Fruit fly (Drosophila melanogaster) whole organism, embryonic: ENCODE results near the gene Art8.
A peak's percentile ranks its signal among the peaks of the same experiment; 100 is the strongest.

ENCODE experiments used
- Antp ChIP-seq: fragments of 200-800 bp; sonication (Bioruptor generic); optimal IDR thresholded peaks from 3 replicates; lab custom pipeline; 2016; ENCODE audit warnings: missing biosample characterization, missing genetic modification characterization
- BtbVII ChIP-seq: fragments of 200-800 bp; sonication (Bioruptor generic); optimal IDR thresholded peaks from 3 replicates; lab custom pipeline; 2017; ENCODE audit warnings: missing biosample characterization, mild to moderate bottlenecking, missing genetic modification characterization
- CG10274 ChIP-seq: fragments of 200-800 bp; sonication (Bioruptor generic); optimal IDR thresholded peaks from 3 replicates; lab custom pipeline; 2017; ENCODE audit warnings: missing biosample characterization, mild to moderate bottlenecking, missing genetic modification characterization
- CG11456 ChIP-seq: fragments of 200-800 bp; sonication (Bioruptor generic); IDR thresholded peaks from 3 replicates; pipeline ENCODE4 v1.3.6; 2022; ENCODE audit warnings: missing biosample characterization, missing genetic modification characterization
- CG14050 ChIP-seq: fragments of 200-800 bp; sonication (Bioruptor generic); IDR thresholded peaks from 3 replicates; pipeline ENCODE4 v1.3.6; 2022; ENCODE audit warnings: missing biosample characterization, missing genetic modification characterization
- CG15601 ChIP-seq: fragments of 200-800 bp; sonication (Bioruptor generic); optimal IDR thresholded peaks from 3 replicates; lab custom pipeline; 2019; ENCODE audit warnings: missing biosample characterization, mild to moderate bottlenecking, missing genetic modification characterization, moderate library complexity
- CG16813 ChIP-seq: fragments of 200-800 bp; sonication (Bioruptor generic); IDR thresholded peaks from 3 replicates; pipeline ENCODE4 v1.3.6; 2022; ENCODE audit warnings: missing biosample characterization, missing genetic modification characterization; ENCODE audit not compliant: partially characterized antibody
- CG18599 ChIP-seq: fragments of 200-800 bp; sonication (Bioruptor generic); optimal IDR thresholded peaks from 3 replicates; lab custom pipeline; 2017; ENCODE audit warnings: missing biosample characterization, missing genetic modification characterization, mild to moderate bottlenecking, moderate library complexity, missing genetic modification reagents
- CG18764 ChIP-seq: fragments of 200-800 bp; sonication (Bioruptor generic); optimal IDR thresholded peaks from 3 replicates; lab custom pipeline; 2016; ENCODE audit warnings: missing biosample characterization, missing genetic modification characterization
- CG31441 ChIP-seq: fragments of 200-800 bp; sonication (Bioruptor generic); IDR thresholded peaks from 2 replicates; pipeline ENCODE4 v1.3.6; 2022; ENCODE audit warnings: missing biosample characterization, missing genetic modification characterization
- CG33213 ChIP-seq: fragments of 200-800 bp; sonication (Bioruptor generic); optimal IDR thresholded peaks from 3 replicates; lab custom pipeline; 2016; ENCODE audit warnings: missing biosample characterization, missing genetic modification characterization
- CG5245 ChIP-seq: fragments of 200-800 bp; sonication (Bioruptor generic); optimal IDR thresholded peaks from 3 replicates; lab custom pipeline; 2016; ENCODE audit warnings: missing biosample characterization, missing genetic modification characterization
- CG6765 ChIP-seq: fragments of 200-800 bp; sonication (Bioruptor generic); optimal IDR thresholded peaks from 3 replicates; lab custom pipeline; 2017; ENCODE audit warnings: missing biosample characterization, mild to moderate bottlenecking, missing genetic modification characterization
- CG9817 ChIP-seq: fragments of 200-800 bp; sonication (Bioruptor generic); optimal IDR thresholded peaks from 2 replicates; lab custom pipeline; 2018; ENCODE audit warnings: missing biosample characterization, mild to moderate bottlenecking, missing genetic modification characterization, moderate library complexity
- Camta ChIP-seq: fragments of 200-800 bp; sonication (Bioruptor generic); optimal IDR thresholded peaks from 2 replicates; lab custom pipeline; 2016; ENCODE audit warnings: missing biosample characterization, missing genetic modification characterization
- D ChIP-seq, 2 experiments: fragments of 200-800 bp in 1 of 2; fragments of >200 bp in 1 of 2; sonication (Bioruptor generic) in 1 of 2; optimal IDR thresholded peaks; 2 replicates in 1 of 2; 3 replicates in 1 of 2; lab custom pipeline; 2017; ENCODE audit warnings: mild to moderate bottlenecking in 1 of 2, missing biosample characterization in 1 of 2, missing genetic modification characterization in 1 of 2, missing genetic modification reagents in 1 of 2
- Dip2 ChIP-seq: fragments of 200-800 bp; sonication (Bioruptor generic); IDR thresholded peaks from 2 replicates; pipeline ENCODE4 v1.3.6; 2022; ENCODE audit warnings: missing biosample characterization, missing genetic modification characterization
- E2f2 ChIP-seq: fragments of 200-800 bp; sonication (Bioruptor generic); IDR thresholded peaks from 2 replicates; pipeline ENCODE4 v1.3.6; 2022; ENCODE audit warnings: missing biosample characterization, missing genetic modification characterization
- Fer1 ChIP-seq: fragments of 200-800 bp; sonication (Bioruptor generic); optimal IDR thresholded peaks from 2 replicates; lab custom pipeline; 2017; ENCODE audit warnings: missing biosample characterization, mild to moderate bottlenecking, missing genetic modification characterization
- HLH4C ChIP-seq: fragments of 200-800 bp; sonication (Bioruptor generic); IDR thresholded peaks from 3 replicates; pipeline ENCODE4 v1.3.6; 2022; ENCODE audit warnings: missing biosample characterization, missing genetic modification characterization; ENCODE audit not compliant: partially characterized antibody
- Hey ChIP-seq: fragments of 200-800 bp; sonication (Bioruptor generic); optimal IDR thresholded peaks from 3 replicates; lab custom pipeline; 2018; ENCODE audit warnings: missing biosample characterization, mild to moderate bottlenecking, missing genetic modification characterization
- Jarid2 ChIP-seq: fragments of 200-800 bp; sonication (Bioruptor generic); optimal IDR thresholded peaks from 3 replicates; lab custom pipeline; 2017; ENCODE audit warnings: mild to moderate bottlenecking, missing biosample characterization, missing genetic modification reagents, missing genetic modification characterization
- Side ChIP-seq: fragments of 200-800 bp; sonication (Bioruptor generic); optimal IDR thresholded peaks from 2 replicates; lab custom pipeline; 2016; ENCODE audit warnings: missing biosample characterization, missing genetic modification characterization
- ac ChIP-seq: fragments of 200-800 bp; sonication (Bioruptor generic); optimal IDR thresholded peaks from 3 replicates; lab custom pipeline; 2017; ENCODE audit warnings: missing biosample characterization, mild to moderate bottlenecking, missing genetic modification characterization
- amos ChIP-seq: fragments of 200-800 bp; sonication (Bioruptor generic); IDR thresholded peaks from 2 replicates; pipeline ENCODE4 v1.3.6; 2022; ENCODE audit warnings: missing biosample characterization, missing genetic modification characterization; ENCODE audit not compliant: partially characterized antibody
- aop ChIP-seq: fragments of 200-800 bp; sonication (Bioruptor generic); IDR thresholded peaks from 2 replicates; pipeline ENCODE4 v1.3.6; 2022; ENCODE audit warnings: missing biosample characterization, missing genetic modification characterization
- ash1 ChIP-seq: fragments of 200-800 bp; sonication (Bioruptor generic); optimal IDR thresholded peaks from 2 replicates; lab custom pipeline; 2018; ENCODE audit warnings: missing biosample characterization, mild to moderate bottlenecking, missing genetic modification characterization
- cato ChIP-seq: fragments of 200-800 bp; sonication (Bioruptor generic); optimal IDR thresholded peaks from 2 replicates; lab custom pipeline; 2016; ENCODE audit warnings: missing biosample characterization, missing genetic modification characterization, borderline replicate concordance
- chif ChIP-seq, 2 experiments: fragments of 200-800 bp; sonication (Bioruptor generic); optimal IDR thresholded peaks; 3 replicates each; lab custom pipeline; 2016; ENCODE audit warnings: missing biosample characterization in 2 of 2, missing genetic modification characterization in 2 of 2
- chn ChIP-seq: fragments of 200-800 bp; sonication (Bioruptor generic); optimal IDR thresholded peaks from 2 replicates; lab custom pipeline; 2016; ENCODE audit warnings: missing biosample characterization, missing genetic modification characterization
- crp ChIP-seq, 2 experiments: fragments of 200-800 bp; sonication (Bioruptor generic); optimal IDR thresholded peaks; 2 replicates in 1 of 2; 3 replicates in 1 of 2; lab custom pipeline; 2017; ENCODE audit warnings: missing biosample characterization in 2 of 2, missing genetic modification characterization in 2 of 2, mild to moderate bottlenecking in 1 of 2, moderate library complexity in 1 of 2
- fd102C ChIP-seq: fragments of 200-800 bp; sonication (Bioruptor generic); optimal IDR thresholded peaks from 2 replicates; lab custom pipeline; 2018; ENCODE audit warnings: missing biosample characterization, mild to moderate bottlenecking, missing genetic modification characterization, moderate library complexity
- gem ChIP-seq: fragments of 200-800 bp; sonication (Bioruptor generic); optimal IDR thresholded peaks from 2 replicates; lab custom pipeline; 2019; ENCODE audit warnings: missing biosample characterization, mild to moderate bottlenecking, missing genetic modification characterization, moderate library complexity
- gsb-n ChIP-seq: fragments of 200-800 bp; sonication (Bioruptor generic); optimal IDR thresholded peaks from 3 replicates; lab custom pipeline; 2018; ENCODE audit warnings: missing biosample characterization, mild to moderate bottlenecking, missing genetic modification characterization
- hbn ChIP-seq: fragments of 200-800 bp; sonication (Bioruptor generic); IDR thresholded peaks from 2 replicates; pipeline ENCODE4 v1.3.6; 2022; ENCODE audit warnings: missing biosample characterization, missing genetic modification characterization; ENCODE audit not compliant: partially characterized antibody
- jing ChIP-seq: fragments of 200-800 bp; sonication (Bioruptor generic); optimal IDR thresholded peaks from 2 replicates; lab custom pipeline; 2018; ENCODE audit warnings: missing biosample characterization, mild to moderate bottlenecking, missing genetic modification characterization
- jumu ChIP-seq: fragments of 200-800 bp; sonication (Bioruptor generic); optimal IDR thresholded peaks from 3 replicates; lab custom pipeline; 2016; ENCODE audit warnings: missing biosample characterization, missing genetic modification characterization
- kah ChIP-seq: fragments of 200-800 bp; sonication (Bioruptor generic); optimal IDR thresholded peaks from 2 replicates; lab custom pipeline; 2018; ENCODE audit warnings: missing biosample characterization, mild to moderate bottlenecking, missing genetic modification characterization
- kay ChIP-seq: fragments of 200-800 bp; sonication (Bioruptor generic); optimal IDR thresholded peaks from 2 replicates; lab custom pipeline; 2016; ENCODE audit warnings: missing biosample characterization, missing genetic modification characterization
- lbe ChIP-seq: fragments of 200-800 bp; sonication (Bioruptor generic); optimal IDR thresholded peaks from 2 replicates; lab custom pipeline; 2016; ENCODE audit warnings: missing biosample characterization, mild to moderate bottlenecking, missing genetic modification characterization
- lilli ChIP-seq: fragments of 200-800 bp; sonication (Bioruptor generic); optimal IDR thresholded peaks from 3 replicates; lab custom pipeline; 2016; ENCODE audit warnings: missing biosample characterization, missing genetic modification characterization
- nerfin-1 ChIP-seq: fragments of 200-800 bp; sonication (Bioruptor generic); optimal IDR thresholded peaks from 3 replicates; lab custom pipeline; 2019; ENCODE audit warnings: missing biosample characterization, mild to moderate bottlenecking, missing genetic modification characterization, moderate library complexity
- peb ChIP-seq: fragments of 200-800 bp; sonication (Bioruptor generic); IDR thresholded peaks from 2 replicates; pipeline ENCODE4 v1.3.6; 2022; ENCODE audit warnings: missing biosample characterization, missing genetic modification characterization
- ranshi ChIP-seq: fragments of 200-800 bp; sonication (Bioruptor generic); IDR thresholded peaks from 2 replicates; pipeline ENCODE4 v1.3.6; 2022; ENCODE audit warnings: missing biosample characterization, missing genetic modification characterization
- shn ChIP-seq: fragments of 200-800 bp; sonication (Bioruptor generic); optimal IDR thresholded peaks from 3 replicates; lab custom pipeline; 2016; ENCODE audit warnings: missing biosample characterization, missing genetic modification characterization
- sr ChIP-seq: fragments of 200-800 bp; sonication (Bioruptor generic); IDR thresholded peaks from 3 replicates; pipeline ENCODE4 v1.3.6; 2022; ENCODE audit warnings: missing biosample characterization, missing genetic modification characterization
- ssp ChIP-seq: fragments of 200-800 bp; sonication (Bioruptor generic); IDR thresholded peaks from 2 replicates; pipeline ENCODE4 v1.3.6; 2022; ENCODE audit warnings: missing biosample characterization, missing genetic modification characterization
- stc ChIP-seq: fragments of 200-800 bp; sonication (Bioruptor generic); IDR thresholded peaks from 2 replicates; pipeline ENCODE4 v1.3.6; 2022; ENCODE audit warnings: missing biosample characterization, missing genetic modification characterization
- tap ChIP-seq: fragments of 200-800 bp; optimal IDR thresholded peaks from 3 replicates; lab custom pipeline; 2019; ENCODE audit warnings: missing biosample characterization, mild to moderate bottlenecking, missing genetic modification characterization, moderate library complexity
- ttk ChIP-seq: fragments of 200-800 bp; sonication (Bioruptor generic); IDR thresholded peaks from 2 replicates; pipeline ENCODE4 v2.1.2; 2022; ENCODE audit warnings: missing biosample characterization, missing genetic modification characterization
- unpg ChIP-seq: fragments of 200-800 bp; sonication (Bioruptor generic); optimal IDR thresholded peaks from 3 replicates; lab custom pipeline; 2018; ENCODE audit warnings: missing biosample characterization, mild to moderate bottlenecking, missing genetic modification characterization, moderate library complexity

Art8 gene

DNA sequence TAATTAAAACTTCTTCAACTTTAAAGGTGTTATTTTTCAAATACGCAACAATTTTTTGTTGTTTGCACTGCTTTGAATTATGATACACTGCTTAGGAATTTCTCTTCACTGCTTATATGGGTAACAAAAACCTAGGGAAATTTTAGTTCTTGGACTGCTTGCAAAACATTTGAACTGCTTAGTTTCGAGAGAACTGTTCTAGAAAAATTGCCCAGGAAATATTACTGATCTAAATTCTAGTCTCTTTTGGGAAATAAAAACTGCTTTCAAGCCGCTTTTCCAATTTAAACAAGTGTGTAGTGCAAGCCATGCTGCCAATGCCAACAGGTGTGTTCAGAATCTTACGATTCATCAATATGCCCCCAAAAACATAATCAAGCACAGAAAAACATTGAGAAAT, 46.4 kb downstream of the Art8 start (continued):
- TF ChIP-seq chn (GFP tag; lab: Kevin White, UChicago) (no peak), amos (GFP tag; lab: Robert Waterston, UW) (no peak), Fer1 (GFP tag; lab: Kevin White, UChicago) (no peak), chif (GFP tag; optimal IDR thresholded peaks at IDR 0.05; lab: Kevin White, UChicago) (peak in 1 of 2 experiments; percentile 34), ash1 (GFP tag; lab: Kevin White, UChicago) (no peak), CG14050 (GFP tag; lab: Robert Waterston, UW) (no peak), CG15601 (tag; lab: Kevin White, UChicago) (peak; percentile 36), kah (peak; percentile 74), ttk (GFP tag; lab: Robert Waterston, UW) (no peak), cato (no peak), CG5245 (GFP tag; lab: Kevin White, UChicago) (no peak), CG9817 (tag; lab: Kevin White, UChicago) (peak; percentile 42), BtbVII (GFP tag; lab: Kevin White, UChicago) (no peak), stc (no peak), Side (GFP tag; lab: Kevin White, UChicago) (no peak), CG33213 (GFP tag; lab: Kevin White, UChicago) (peak; percentile 38), fd102C (GFP tag; lab: Kevin White, UChicago) (no peak), hbn (GFP tag; lab: Robert Waterston, UW) (no peak), E2f2 (GFP tag; lab: Robert Waterston, UW) (no peak; the same call in 1 of the 2 replicates), nerfin-1 (peak; percentile 32), CG10274 (GFP tag; lab: Kevin White, UChicago) (no peak), ssp (GFP tag; lab: Robert Waterston, UW) (no peak), ac (no peak), shn (GFP tag; lab: Kevin White, UChicago) (no peak), sr (GFP tag; lab: Robert Waterston, UW) (no peak), tap (tag; lab: Kevin White, UChicago) (no peak), kay (GFP tag; lab: Kevin White, UChicago) (peak; percentile 31), aop (GFP tag; lab: Robert Waterston, UW) (no peak), ranshi (no peak), Jarid2 (GFP tag; lab: Kevin White, UChicago) (no peak), lilli (GFP tag; lab: Kevin White, UChicago) (no peak), unpg (GFP tag; lab: Kevin White, UChicago) (no peak), Dip2 (GFP tag; lab: Robert Waterston, UW) (no peak), peb (GFP tag; lab: Robert Waterston, UW) (no peak), jumu (GFP tag; lab: Kevin White, UChicago) (no peak), CG16813 (no peak), CG6765 (GFP tag; lab: Kevin White, UChicago) (no peak), gem (tag; lab: Kevin White, UChicago) (peak; percentile 33), CG18599 (GFP tag; lab: Kevin White, UChicago) (no peak), jing (GFP tag; lab: Kevin White, UChicago) (no peak), Antp (GFP tag; lab: Kevin White, UChicago) (no peak), gsb-n (peak; percentile 29), HLH4C (no peak), Camta (no peak), CG18764 (GFP tag; lab: Kevin White, UChicago) (no peak), Hey (no peak), CG11456 (GFP tag; lab: Robert Waterston, UW) (no peak), D (optimal IDR thresholded peaks at IDR 0.05; lab: Kevin White, UChicago) (no peak), D (GFP tag; optimal IDR thresholded peaks at IDR 0.05; lab: Kevin White, UChicago) (no peak), lbe (GFP tag; lab: Kevin White, UChicago) (no peak), crp (GFP tag; optimal IDR thresholded peaks at IDR 0.05; lab: Kevin White, UChicago) (no peak), CG31441 (GFP tag; lab: Robert Waterston, UW) (0 out of 2 replicates have a peak, but pooled peaks have one; percentile 28)
